Fruit fly (Drosophila melanogaster): Measurements from ENCODE around the gene ClpX.

Gene ClpX

DNA sequence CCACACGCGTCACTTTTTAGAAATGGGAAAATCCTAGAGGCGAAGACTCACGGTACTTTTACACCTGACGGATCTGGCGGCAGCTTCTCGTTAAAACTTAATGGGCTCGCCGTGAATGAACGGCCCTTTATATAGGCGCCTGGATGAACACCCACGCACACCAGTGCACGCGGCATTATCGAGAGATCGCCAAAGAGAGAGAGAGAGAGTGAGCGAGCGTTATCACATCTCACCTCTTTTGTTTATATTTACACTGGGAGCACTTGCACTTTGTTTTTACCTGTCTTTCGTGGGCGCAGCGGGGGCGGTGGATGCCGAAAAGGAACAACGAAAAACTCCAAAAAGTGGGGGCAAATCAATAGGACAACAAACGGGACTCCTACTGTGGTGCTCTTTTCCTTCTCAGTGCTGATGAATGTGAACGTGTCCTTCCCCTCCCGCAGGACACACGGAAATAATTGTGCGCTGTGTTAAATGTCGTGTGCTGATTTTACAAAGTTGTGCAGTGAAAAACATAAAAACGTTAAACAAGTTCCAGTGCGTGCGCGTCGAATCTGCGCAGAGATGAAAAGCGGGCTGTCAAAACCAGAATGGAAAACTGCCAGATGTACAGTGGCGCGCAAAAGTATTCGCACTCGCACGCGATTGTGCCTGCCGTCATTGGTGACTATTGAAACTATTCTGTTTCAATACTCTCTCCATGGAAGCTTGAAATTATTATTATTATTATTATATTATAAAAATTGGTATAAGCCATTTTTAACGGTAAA is 28.2 kb downstream of the ClpX start, which contains the start of gene Mrp5 (continued):
- peak; percentile 87 for TF ChIP-seq fkh (GFP tag; optimal IDR thresholded peaks at IDR 0.05)
- TF ChIP-seq Hr39 (GFP tag; optimal IDR thresholded peaks at IDR 0.05) = peak; percentile 36
- TF ChIP-seq CG10669 (GFP tag; optimal IDR thresholded peaks at IDR 0.05) = peak; percentile 35
- TF ChIP-seq Met (GFP tag; optimal IDR thresholded peaks at IDR 0.05) = peak; percentile 6

DNA sequence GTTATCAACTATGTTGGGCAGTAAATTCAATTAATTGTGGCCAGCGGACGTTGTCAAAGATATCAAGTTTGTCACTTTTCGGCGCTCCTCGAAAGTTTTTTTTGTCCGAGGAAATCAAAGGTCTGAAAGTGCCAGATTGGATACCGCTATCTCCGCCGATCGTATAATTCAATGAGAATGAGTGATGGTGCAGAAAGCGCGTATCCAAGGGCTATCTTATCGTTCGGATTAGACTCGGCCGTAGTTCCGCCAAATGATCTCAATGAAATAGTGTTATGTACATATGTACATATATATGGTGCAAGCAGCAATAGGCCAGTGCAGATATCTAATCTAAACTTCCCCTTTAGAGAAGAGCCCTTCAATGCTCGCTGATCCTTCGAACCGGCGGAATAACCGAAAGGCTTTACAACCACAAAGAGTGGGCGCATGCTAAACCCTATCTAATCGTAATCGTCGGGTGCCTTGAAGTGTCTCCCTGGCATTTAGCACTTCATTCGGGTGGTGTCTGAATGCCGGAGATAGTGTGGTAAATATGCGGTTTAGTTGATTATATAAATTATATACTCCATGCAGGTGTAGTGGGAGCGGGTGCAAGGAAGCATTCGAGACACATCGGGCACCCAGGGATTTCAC is 30.3 kb downstream of the ClpX start:
- no peak for TF ChIP-seq OdsH (GFP tag; optimal IDR thresholded peaks at IDR 0.05)
- no peak for TF ChIP-seq Eip75B (GFP tag; optimal IDR thresholded peaks at IDR 0.05)
- no peak for TF ChIP-seq CG8119 (GFP tag; IDR thresholded peaks at IDR 0.05)
- no peak for TF ChIP-seq CG6854 (GFP tag; optimal IDR thresholded peaks at IDR 0.05)
- no peak for TF ChIP-seq Sox15 (GFP tag; optimal IDR thresholded peaks at IDR 0.05)
- TF ChIP-seq esn (GFP tag; optimal IDR thresholded peaks at IDR 0.05) = no peak

DNA sequence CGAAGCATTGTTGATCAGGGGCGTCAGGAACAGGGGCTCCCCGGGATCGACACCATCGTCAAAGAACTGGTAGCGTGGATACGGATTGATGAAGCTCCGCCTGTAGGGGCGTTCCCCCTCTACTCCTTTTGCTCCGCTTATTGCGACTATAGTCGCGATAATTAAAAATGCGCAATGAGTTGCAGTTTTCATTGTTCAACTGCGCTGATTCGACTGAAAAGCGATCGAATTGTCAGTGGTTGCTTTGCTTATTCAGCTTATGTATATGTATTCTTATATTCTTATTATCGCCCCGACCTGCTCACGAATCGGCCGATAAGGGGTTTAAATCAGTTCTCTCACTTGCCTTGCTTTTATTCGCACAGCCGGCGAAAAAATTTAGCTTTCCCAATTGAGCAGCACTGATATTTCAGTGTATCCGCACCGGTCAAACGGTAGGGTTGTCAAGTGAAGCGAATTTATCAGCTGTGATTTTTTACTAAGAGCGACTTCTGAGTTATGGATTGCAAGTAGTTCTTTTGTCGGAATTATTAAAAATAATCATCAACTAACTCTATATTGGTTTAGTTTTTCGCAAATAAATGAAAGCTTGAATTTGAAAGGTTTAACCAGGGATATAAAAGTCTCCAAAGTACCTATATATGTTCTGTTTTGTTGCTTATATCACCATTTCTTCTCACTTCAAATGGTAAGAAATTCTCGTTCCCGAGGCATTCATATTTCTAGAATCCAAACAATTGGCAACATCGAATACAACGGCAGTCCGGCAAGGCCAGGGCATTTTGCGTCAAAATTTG is 39.3 kb downstream of the ClpX start, which contains the start of the genes CG4572 and CG4686:
CG4572 (minus strand) TSS at position 415 of the 797 bp plus-strand sequence.
CG4686 (plus strand) TSS at position 518 of the 797 bp plus-strand sequence.
- peak; percentile 71 for TF ChIP-seq CG6792 (GFP tag; optimal IDR thresholded peaks at IDR 0.05)
- peak; percentile 62 for TF ChIP-seq CG6808 (GFP tag; optimal IDR thresholded peaks at IDR 0.05)
- peak; percentile 71 for TF ChIP-seq CG15336 (GFP tag; IDR thresholded peaks at IDR 0.05)
- peak; percentile 70 for TF ChIP-seq Lpt (GFP tag; optimal IDR thresholded peaks at IDR 0.05)
- TF ChIP-seq fd59A (GFP tag; optimal IDR thresholded peaks at IDR 0.05) = peak; percentile 63
- peak; percentile 89 for TF ChIP-seq lz (GFP tag; optimal IDR thresholded peaks at IDR 0.05)
- peak; percentile 90 for TF ChIP-seq CG31627 (GFP tag; optimal IDR thresholded peaks at IDR 0.05)
- peak in 1 of 2 experiments; percentile 39 for TF ChIP-seq ss (GFP tag; optimal IDR thresholded peaks at IDR 0.05)
- peak; percentile 59 for TF ChIP-seq vri (GFP tag; optimal IDR thresholded peaks at IDR 0.05)
- peak; percentile 81 for TF ChIP-seq CG11762 (GFP tag; optimal IDR thresholded peaks at IDR 0.05; ENCODE audit: insufficient read depth)
- TF ChIP-seq Met (GFP tag; optimal IDR thresholded peaks at IDR 0.05) = peak; percentile 81
- TF ChIP-seq CG11294 (GFP tag; IDR thresholded peaks at IDR 0.05) = peak; percentile 79
- TF ChIP-seq Sox14 (GFP tag; optimal IDR thresholded peaks at IDR 0.05) = peak; percentile 74
- peak; percentile 85 for TF ChIP-seq pdm3 (GFP tag; optimal IDR thresholded peaks at IDR 0.05)
- peak; percentile 73 for TF ChIP-seq CG4318 (GFP tag; optimal IDR thresholded peaks at IDR 0.05)
- peak; percentile 74 for TF ChIP-seq CG8119 (GFP tag; IDR thresholded peaks at IDR 0.05)
- peak; percentile 89 for TF ChIP-seq Hr39 (GFP tag; optimal IDR thresholded peaks at IDR 0.05)
- peak; percentile 75 for TF ChIP-seq CG11902 (GFP tag; optimal IDR thresholded peaks at IDR 0.05)
- TF ChIP-seq Ets96B (tag; optimal IDR thresholded peaks at IDR 0.05) = peak; percentile 67
- TF ChIP-seq CG34406 (GFP tag; optimal IDR thresholded peaks at IDR 0.05) = peak; percentile 74
- peak; percentile 79 for TF ChIP-seq topi (GFP tag; optimal IDR thresholded peaks at IDR 0.05)
- peak; percentile 26 to 83 for TF ChIP-seq salr (GFP tag; optimal IDR thresholded peaks at IDR 0.05)
- peak; percentile 71 for TF ChIP-seq CG8319 (GFP tag; optimal IDR thresholded peaks at IDR 0.05)
- peak; percentile 83 for TF ChIP-seq Gug (GFP tag; IDR thresholded peaks at IDR 0.05)
- TF ChIP-seq Eip93F (GFP tag; optimal IDR thresholded peaks at IDR 0.05) = peak; percentile 85
- TF ChIP-seq Hr4 (GFP tag; optimal IDR thresholded peaks at IDR 0.05) = peak; percentile 86
- TF ChIP-seq Sox15 (GFP tag; optimal IDR thresholded peaks at IDR 0.05) = peak; percentile 73
- peak; percentile 85 for TF ChIP-seq CG10631 (GFP tag; optimal IDR thresholded peaks at IDR 0.05)
- TF ChIP-seq dsx (GFP tag; optimal IDR thresholded peaks at IDR 0.05; ENCODE audit: poor library complexity, severe bottlenecking) = peak; percentile 63
- TF ChIP-seq cyc (GFP tag; optimal IDR thresholded peaks at IDR 0.05) = peak; percentile 84
- TF ChIP-seq achi (GFP tag; optimal IDR thresholded peaks at IDR 0.05) = peak; percentile 86
- TF ChIP-seq CG9139 (GFP tag; optimal IDR thresholded peaks at IDR 0.05) = peak; percentile 57
- no peak for TF ChIP-seq fkh (GFP tag; optimal IDR thresholded peaks at IDR 0.05)
- TF ChIP-seq CG16779 (tag; optimal IDR thresholded peaks at IDR 0.05) = no peak
- TF ChIP-seq spab (GFP tag; optimal IDR thresholded peaks at IDR 0.05) = peak; percentile 67
- no peak for TF ChIP-seq Hr38 (GFP tag; optimal IDR thresholded peaks at IDR 0.05)
- TF ChIP-seq acj6 (GFP tag; optimal IDR thresholded peaks at IDR 0.05) = peak; percentile 79
- TF ChIP-seq CG10669 (GFP tag; optimal IDR thresholded peaks at IDR 0.05) = peak; percentile 74

All from whole organism, prepupa.